Fruit fly (Drosophila melanogaster) whole organism, embryonic: ENCODE data around the gene msn.

Experiments
- Aef1 ChIP-seq: fragments of 200-800 bp; sonication (Bioruptor generic); IDR thresholded peaks from 3 replicates; pipeline ENCODE4 v1.3.6; 2022; ENCODE audit warnings: missing biosample characterization, missing genetic modification characterization
- B-H1 ChIP-seq: fragments of 200-800 bp; sonication (Bioruptor generic); IDR thresholded peaks from 3 replicates; pipeline ENCODE4 v1.3.6; 2022; ENCODE audit warnings: missing biosample characterization, missing genetic modification characterization
- CG10565 ChIP-seq: fragments of 200-800 bp; sonication (Bioruptor generic); optimal IDR thresholded peaks from 3 replicates; lab custom pipeline; 2016; ENCODE audit warnings: missing biosample characterization, mild to moderate bottlenecking, missing genetic modification characterization
- CG10654 ChIP-seq: fragments of 200-800 bp; sonication (Bioruptor generic); optimal IDR thresholded peaks from 2 replicates; lab custom pipeline; 2016; ENCODE audit warnings: missing biosample characterization, missing genetic modification characterization
- CG10959 ChIP-seq: fragments of 200-800 bp; sonication (Bioruptor generic); IDR thresholded peaks from 2 replicates; pipeline ENCODE4 v1.3.6; 2022; ENCODE audit warnings: missing biosample characterization, missing genetic modification characterization
- CG11085 ChIP-seq: fragments of 200-800 bp; sonication (Bioruptor generic); IDR thresholded peaks from 2 replicates; pipeline ENCODE4 v1.3.6; 2022; ENCODE audit warnings: missing biosample characterization, missing genetic modification characterization
- CG17802 ChIP-seq: fragments of 200-800 bp; sonication (Bioruptor generic); optimal IDR thresholded peaks from 2 replicates; lab custom pipeline; 2018; ENCODE audit warnings: missing biosample characterization, mild to moderate bottlenecking, missing genetic modification characterization, moderate library complexity
- CG17829 ChIP-seq: fragments of 200-800 bp; optimal IDR thresholded peaks from 2 replicates; lab custom pipeline; 2019; ENCODE audit warnings: missing biosample characterization, mild to moderate bottlenecking, missing genetic modification characterization, moderate library complexity
- CG31224 ChIP-seq: fragments of 200-800 bp; sonication (Bioruptor generic); IDR thresholded peaks from 2 replicates; pipeline ENCODE4 v1.3.6; 2022; ENCODE audit warnings: missing biosample characterization, missing genetic modification characterization
- CG32532 ChIP-seq: fragments of 200-800 bp; sonication (Bioruptor generic); IDR thresholded peaks from 2 replicates; pipeline ENCODE4 v1.3.6; 2022; ENCODE audit warnings: missing biosample characterization, missing genetic modification characterization
- CG32767 ChIP-seq: fragments of 200-800 bp; sonication (Bioruptor generic); IDR thresholded peaks from 2 replicates; pipeline ENCODE4 v1.3.6; 2022; ENCODE audit warnings: missing biosample characterization, missing genetic modification characterization
- CG33213 ChIP-seq: fragments of 200-800 bp; sonication (Bioruptor generic); optimal IDR thresholded peaks from 3 replicates; lab custom pipeline; 2016; ENCODE audit warnings: missing biosample characterization, missing genetic modification characterization
- CG42726 ChIP-seq: fragments of 200-800 bp; sonication (Bioruptor generic); IDR thresholded peaks from 2 replicates; pipeline ENCODE4 v1.3.6; 2022; ENCODE audit warnings: missing biosample characterization, missing genetic modification characterization; ENCODE audit not compliant: partially characterized antibody
- CG6654 ChIP-seq: fragments of 200-800 bp; sonication (Bioruptor generic); optimal IDR thresholded peaks from 2 replicates; lab custom pipeline; 2017; ENCODE audit warnings: missing biosample characterization, mild to moderate bottlenecking, missing genetic modification characterization
- CG7786 ChIP-seq: fragments of 200-800 bp; sonication (Bioruptor generic); optimal IDR thresholded peaks from 2 replicates; lab custom pipeline; 2016; ENCODE audit warnings: missing biosample characterization, missing genetic modification characterization
- CG7839 ChIP-seq: fragments of 200-800 bp; sonication (Bioruptor generic); optimal IDR thresholded peaks from 3 replicates; lab custom pipeline; 2018; ENCODE audit warnings: missing biosample characterization, mild to moderate bottlenecking, missing genetic modification characterization, moderate library complexity
- CG8359 ChIP-seq: fragments of 200-800 bp; sonication (Bioruptor generic); optimal IDR thresholded peaks from 2 replicates; lab custom pipeline; 2017; ENCODE audit warnings: missing biosample characterization, mild to moderate bottlenecking, missing genetic modification characterization, borderline replicate concordance
- CG9727 ChIP-seq: fragments of 200-800 bp; sonication (Bioruptor generic); optimal IDR thresholded peaks from 3 replicates; lab custom pipeline; 2017; ENCODE audit warnings: missing biosample characterization, mild to moderate bottlenecking, missing genetic modification characterization
- CG9817 ChIP-seq: fragments of 200-800 bp; sonication (Bioruptor generic); optimal IDR thresholded peaks from 2 replicates; lab custom pipeline; 2018; ENCODE audit warnings: missing biosample characterization, mild to moderate bottlenecking, missing genetic modification characterization, moderate library complexity
- CHES-1-like ChIP-seq: fragments of 200-800 bp; sonication (Bioruptor generic); optimal IDR thresholded peaks from 2 replicates; lab custom pipeline; 2016; ENCODE audit warnings: missing biosample characterization, missing genetic modification characterization
- HLH3B ChIP-seq: fragments of 200-800 bp; sonication (Bioruptor generic); IDR thresholded peaks from 2 replicates; pipeline ENCODE4 v1.3.6; 2022; ENCODE audit warnings: missing biosample characterization, missing genetic modification characterization
- HLH4C ChIP-seq: fragments of 200-800 bp; sonication (Bioruptor generic); IDR thresholded peaks from 3 replicates; pipeline ENCODE4 v1.3.6; 2022; ENCODE audit warnings: missing biosample characterization, missing genetic modification characterization; ENCODE audit not compliant: partially characterized antibody
- Hr51 ChIP-seq, 2 experiments: fragments of 200-800 bp; sonication (Bioruptor generic); optimal IDR thresholded peaks; 2 replicates in 1 of 2; 3 replicates in 1 of 2; lab custom pipeline; 2016 to 2018; ENCODE audit warnings: missing biosample characterization in 2 of 2, missing genetic modification characterization in 2 of 2, mild to moderate bottlenecking in 1 of 2, moderate library complexity in 1 of 2
- Sry-β ChIP-seq: fragments of 200-800 bp; sonication (Bioruptor generic); optimal IDR thresholded peaks from 2 replicates; lab custom pipeline; 2018; ENCODE audit warnings: missing biosample characterization, mild to moderate bottlenecking, missing genetic modification characterization, moderate library complexity
- Stat92E ChIP-seq, 3 experiments: fragments of >200 bp in 2 of 3; fragments of 200-800 bp in 1 of 3; sonication (Bioruptor generic) in 1 of 3; optimal IDR thresholded peaks; 2 replicates each; lab custom pipeline; 2017 to 2019; ENCODE audit warnings: missing biosample characterization in 3 of 3, missing genetic modification characterization in 3 of 3, mild to moderate bottlenecking in 1 of 3, moderate library complexity in 1 of 3
- Usf ChIP-seq: fragments of 200-800 bp; sonication (Bioruptor generic); optimal IDR thresholded peaks from 2 replicates; lab custom pipeline; 2017; ENCODE audit warnings: missing genotype, missing biosample characterization, missing genetic modification characterization
- chm ChIP-seq: fragments of 200-800 bp; sonication (Bioruptor generic); IDR thresholded peaks from 2 replicates; pipeline ENCODE4 v1.3.6; 2022; ENCODE audit warnings: missing biosample characterization, missing genetic modification characterization
- crp ChIP-seq, 2 experiments: fragments of 200-800 bp; sonication (Bioruptor generic); optimal IDR thresholded peaks; 2 replicates in 1 of 2; 3 replicates in 1 of 2; lab custom pipeline; 2017; ENCODE audit warnings: missing biosample characterization in 2 of 2, missing genetic modification characterization in 2 of 2, mild to moderate bottlenecking in 1 of 2, moderate library complexity in 1 of 2
- danr ChIP-seq: fragments of 200-800 bp; sonication (Bioruptor generic); IDR thresholded peaks from 2 replicates; pipeline ENCODE4 v1.3.6; 2022; ENCODE audit warnings: missing biosample characterization, missing genetic modification characterization
- dimm ChIP-seq: fragments of 200-800 bp; sonication (Bioruptor generic); IDR thresholded peaks from 2 replicates; pipeline ENCODE4 v1.3.6; 2022; ENCODE audit warnings: missing biosample characterization, missing genetic modification characterization
- dmrt11E ChIP-seq: fragments of 200-800 bp; sonication (Bioruptor generic); optimal IDR thresholded peaks from 3 replicates; lab custom pipeline; 2018; ENCODE audit warnings: missing biosample characterization, mild to moderate bottlenecking, missing genetic modification characterization, moderate library complexity
- fd64A ChIP-seq: fragments of 200-800 bp; sonication (Bioruptor generic); optimal IDR thresholded peaks from 3 replicates; lab custom pipeline; 2018; ENCODE audit warnings: missing biosample characterization, mild to moderate bottlenecking, missing genetic modification characterization
- gcm ChIP-seq: fragments of 200-800 bp; sonication (Bioruptor generic); optimal IDR thresholded peaks from 2 replicates; lab custom pipeline; 2019; ENCODE audit warnings: missing biosample characterization, mild to moderate bottlenecking, missing genetic modification characterization, moderate library complexity
- hkb ChIP-seq, 2 experiments: fragments of 200-800 bp in 1 of 2; fragments of >200 bp in 1 of 2; sonication (Bioruptor generic) in 1 of 2; IDR thresholded peaks in 1 of 2; optimal IDR thresholded peaks in 1 of 2; 2 replicates each; pipeline versions ENCODE4 v1.3.6 to Lab custom; 2017 to 2022; ENCODE audit warnings: missing biosample characterization in 1 of 2, missing genetic modification characterization in 1 of 2
- kay ChIP-seq: fragments of 200-800 bp; sonication (Bioruptor generic); optimal IDR thresholded peaks from 2 replicates; lab custom pipeline; 2016; ENCODE audit warnings: missing biosample characterization, missing genetic modification characterization
- maf-S ChIP-seq: fragments of 200-800 bp; sonication (Bioruptor generic); optimal IDR thresholded peaks from 2 replicates; lab custom pipeline; 2016; ENCODE audit warnings: missing biosample characterization, missing genetic modification characterization
- mld ChIP-seq: fragments of 200-800 bp; sonication (Bioruptor generic); IDR thresholded peaks from 3 replicates; pipeline ENCODE4 v1.3.6; 2022; ENCODE audit warnings: missing biosample characterization, missing genetic modification characterization; ENCODE audit not compliant: partially characterized antibody
- org-1 ChIP-seq: fragments of 200-800 bp; sonication (Bioruptor generic); optimal IDR thresholded peaks from 2 replicates; lab custom pipeline; 2017; ENCODE audit warnings: missing biosample characterization, missing genetic modification characterization
- rib ChIP-seq: fragments of 200-800 bp; sonication (Bioruptor generic); IDR thresholded peaks from 2 replicates; pipeline ENCODE4 v1.3.6; 2022; ENCODE audit warnings: missing biosample characterization, missing genetic modification characterization
- ro ChIP-seq: fragments of 200-800 bp; sonication (Bioruptor generic); IDR thresholded peaks from 2 replicates; pipeline ENCODE4 v1.3.6; 2022; ENCODE audit warnings: missing biosample characterization, missing genetic modification characterization
- row ChIP-seq: fragments of 200-800 bp; sonication (Bioruptor generic); IDR thresholded peaks from 3 replicates; pipeline ENCODE4 v1.3.6; 2022; ENCODE audit warnings: missing biosample characterization, missing genetic modification characterization
- sd ChIP-seq: fragments of 200-800 bp; sonication (Bioruptor generic); optimal IDR thresholded peaks from 3 replicates; lab custom pipeline; 2018; ENCODE audit warnings: missing biosample characterization, mild to moderate bottlenecking, missing genetic modification characterization, moderate library complexity
- slbo ChIP-seq: fragments of 200-800 bp; sonication (Bioruptor generic); IDR thresholded peaks from 2 replicates; pipeline ENCODE4 v1.3.6; 2022; ENCODE audit warnings: missing biosample characterization, missing genetic modification characterization
- slou ChIP-seq: fragments of 200-800 bp; sonication (Bioruptor generic); optimal IDR thresholded peaks from 3 replicates; lab custom pipeline; 2016; ENCODE audit warnings: missing biosample characterization, missing genetic modification characterization
- slp2 ChIP-seq: fragments of 200-800 bp; sonication (Bioruptor generic); optimal IDR thresholded peaks from 2 replicates; lab custom pipeline; 2016; ENCODE audit warnings: missing biosample characterization, missing genetic modification characterization
- sqz ChIP-seq: fragments of 200-800 bp; sonication (Bioruptor generic); optimal IDR thresholded peaks from 3 replicates; lab custom pipeline; 2018; ENCODE audit warnings: missing biosample characterization, mild to moderate bottlenecking, missing genetic modification characterization
- tin ChIP-seq: fragments of 200-800 bp; sonication (Bioruptor generic); optimal IDR thresholded peaks from 3 replicates; lab custom pipeline; 2016; ENCODE audit warnings: missing biosample characterization, missing genetic modification characterization
- vnd ChIP-seq: fragments of 200-800 bp; sonication (Bioruptor generic); IDR thresholded peaks from 3 replicates; pipeline ENCODE4 v1.3.6; 2022; ENCODE audit warnings: missing biosample characterization, missing genetic modification characterization; ENCODE audit not compliant: partially characterized antibody

The msn gene

DNA sequence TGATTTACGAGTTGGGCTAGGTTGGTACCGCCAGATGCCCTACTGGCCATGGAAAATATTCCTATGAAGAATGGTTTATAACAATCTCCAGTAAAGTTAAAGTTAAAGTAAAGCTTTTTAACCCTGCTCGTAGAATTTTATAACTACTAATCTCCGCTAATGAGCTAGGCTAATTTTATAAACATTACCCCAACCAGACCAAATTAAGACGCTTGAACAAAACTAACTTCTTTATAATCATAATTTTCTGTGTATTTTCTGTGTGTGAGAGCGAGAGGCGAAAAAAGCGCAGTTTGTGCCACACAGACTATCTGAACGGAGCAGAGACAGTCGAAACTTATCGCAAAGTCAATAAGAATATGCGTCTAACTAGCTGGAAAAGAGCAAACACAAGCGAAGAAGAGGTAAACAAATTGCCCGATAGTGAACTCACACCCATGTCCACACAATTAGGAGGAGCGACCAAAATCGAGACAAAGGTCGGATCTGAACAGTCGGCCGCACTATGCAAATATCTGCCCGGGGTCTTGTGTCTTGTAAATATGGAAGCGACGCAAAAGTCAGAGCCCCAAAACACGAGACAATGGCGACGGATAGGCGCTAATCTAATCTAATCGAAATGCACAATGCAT, 49.3 kb downstream of the msn start (continued):
- TF ChIP-seq row (GFP tag; lab: Robert Waterston, UW) (peak; percentile 43), ro (GFP tag; lab: Robert Waterston, UW) (no peak), slbo (peak; percentile 22; the same call in 1 of the 2 replicates), CG6654 (no peak), Usf (GFP tag; lab: Kevin White, UChicago) (no peak), slp2 (GFP tag; lab: Kevin White, UChicago) (peak; percentile 1), CG8359 (GFP tag; lab: Kevin White, UChicago) (peak; percentile 70), chm (GFP tag; lab: Robert Waterston, UW) (peak; percentile 70), sd (no peak), kay (GFP tag; lab: Kevin White, UChicago) (no peak), mld (GFP tag; lab: Robert Waterston, UW) (no peak), CHES-1-like (peak; percentile 27), crp (GFP tag; optimal IDR thresholded peaks at IDR 0.05; lab: Kevin White, UChicago) (no peak), dimm (GFP tag; lab: Robert Waterston, UW) (no peak), Aef1 (peak; percentile 57), CG33213 (peak; percentile 81), B-H1 (GFP tag; lab: Robert Waterston, UW) (peak; percentile 42; the same call in 2 of the 3 replicates), hkb (optimal IDR thresholded peaks at IDR 0.05; lab: Kevin White, UChicago) (no peak), hkb (GFP tag; IDR thresholded peaks at IDR 0.05; lab: Robert Waterston, UW) (peak; percentile 85), gcm (peak; percentile 72), CG10959 (GFP tag; lab: Robert Waterston, UW) (peak; percentile 52), CG10565 (GFP tag; lab: Kevin White, UChicago) (no peak), CG32532 (GFP tag; lab: Robert Waterston, UW) (peak; percentile 6; the same call in 1 of the 2 replicates), HLH3B (peak; percentile 64; the same call in 1 of the 2 replicates), CG9817 (tag; lab: Kevin White, UChicago) (no peak), CG11085 (GFP tag; lab: Robert Waterston, UW) (peak; percentile 41; the same call in 1 of the 2 replicates), CG31224 (no peak; the same call in 1 of the 2 replicates), HLH4C (GFP tag; lab: Robert Waterston, UW) (no peak), CG9727 (peak; percentile 82), CG7786 (no peak), CG17802 (peak; percentile 70), danr (GFP tag; lab: Robert Waterston, UW) (no peak), Stat92E (GFP tag; optimal IDR thresholded peaks at IDR 0.05; lab: Kevin White, UChicago) (no peak), maf-S (GFP tag; lab: Kevin White, UChicago) (peak; percentile 28), CG32767 (GFP tag; lab: Robert Waterston, UW) (0 out of 2 replicates have a peak, but pooled peaks have one; percentile 44), Hr51 (GFP tag; optimal IDR thresholded peaks at IDR 0.05; lab: Kevin White, UChicago) (peak in 1 of 2 experiments; percentile 38), CG42726 (GFP tag; lab: Robert Waterston, UW) (no peak), dmrt11E (tag; lab: Kevin White, UChicago) (peak; percentile 39), fd64A (GFP tag; lab: Kevin White, UChicago) (peak; percentile 92), CG10654 (GFP tag; lab: Kevin White, UChicago) (peak; percentile 62), slou (GFP tag; lab: Kevin White, UChicago) (no peak), Sry-β (peak; percentile 58), rib (GFP tag; lab: Robert Waterston, UW) (peak; percentile 39; the same call in 1 of the 2 replicates), sqz (peak; percentile 77), vnd (GFP tag; lab: Robert Waterston, UW) (no peak), org-1 (GFP tag; lab: Kevin White, UChicago) (peak; percentile 78), tin (no peak), CG7839 (peak; percentile 47), CG17829 (tag; lab: Kevin White, UChicago) (no peak)
